Worm (Caenorhabditis elegans): Measurements from ENCODE around the gene nhr-222.

The nhr-222 gene

ce11 chrV:3551765-3552164, 8.5 kb upstream of the nhr-222 start, which contains the start of gene grl-28:
grl-28 (minus strand) TSS chrV:3551865.
- TF ChIP-seq unc-62 (GFP tag; optimal IDR thresholded peaks at IDR 0.05) (no peak), hlh-1 (tag; optimal IDR thresholded peaks at IDR 0.05) (no peak), mep-1 (tag; optimal IDR thresholded peaks at IDR 0.05) (no peak), ztf-11 (tag; optimal IDR thresholded peaks at IDR 0.05) (no peak), sem-2 (GFP tag; optimal IDR thresholded peaks at IDR 0.05) (no peak), lin-13 (tag; optimal IDR thresholded peaks at IDR 0.05) (no peak), ceh-43 (GFP tag; optimal IDR thresholded peaks at IDR 0.05) (no peak), snpc-4 (tag; optimal IDR thresholded peaks at IDR 0.05) (no peak), ham-2 (GFP tag; optimal IDR thresholded peaks at IDR 0.05) (no peak), bed-3 (GFP tag; optimal IDR thresholded peaks at IDR 0.05) (no peak), nhr-12 (tag; optimal IDR thresholded peaks at IDR 0.05) (no peak), ces-1 (GFP tag; optimal IDR thresholded peaks at IDR 0.05) (no peak), zip-8 (tag; optimal IDR thresholded peaks at IDR 0.05) (no peak), lin-32 (GFP tag; optimal IDR thresholded peaks at IDR 0.05) (no peak), unc-120 (tag; optimal IDR thresholded peaks at IDR 0.05; ENCODE audit: poor library complexity, severe bottlenecking) (no peak), ceh-39 (tag; optimal IDR thresholded peaks at IDR 0.05) (no peak), unc-39 (tag; optimal IDR thresholded peaks at IDR 0.05) (no peak)

- TF ChIP-seq tbx-8 (GFP tag; optimal IDR thresholded peaks at IDR 0.05) = no peak
- no peak for TF ChIP-seq ham-2 (GFP tag; optimal IDR thresholded peaks at IDR 0.05)
- no peak for TF ChIP-seq hlh-1 (tag; optimal IDR thresholded peaks at IDR 0.05)
- no peak for TF ChIP-seq zip-8 (tag; optimal IDR thresholded peaks at IDR 0.05)
- TF ChIP-seq nhr-76 (tag; optimal IDR thresholded peaks at IDR 0.05) = no peak
- TF ChIP-seq M03D4.4 (tag; optimal IDR thresholded peaks at IDR 0.05) = no peak
- TF ChIP-seq mls-2 (tag; optimal IDR thresholded peaks at IDR 0.05) = no peak
- no peak for TF ChIP-seq unc-39 (tag; optimal IDR thresholded peaks at IDR 0.05)
- no peak for TF ChIP-seq drap-1 (GFP tag; optimal IDR thresholded peaks at IDR 0.05)
- no peak for TF ChIP-seq elt-3 (tag; optimal IDR thresholded peaks at IDR 0.05)
- no peak for TF ChIP-seq unc-62 (GFP tag; optimal IDR thresholded peaks at IDR 0.05)
- TF ChIP-seq bed-3 (GFP tag; optimal IDR thresholded peaks at IDR 0.05) = no peak
- TF ChIP-seq pha-4 (tag; optimal IDR thresholded peaks at IDR 0.05) = no peak
Measured at ce11 chrV:3549553-3549952, 6.3 kb upstream of the nhr-222 start, which contains the start of gene sri-21. sri-21 (plus strand) TSS chrV:3549853.

- no peak for TF ChIP-seq drap-1 (GFP tag; optimal IDR thresholded peaks at IDR 0.05)
- TF ChIP-seq lin-32 (GFP tag; optimal IDR thresholded peaks at IDR 0.05) = no peak
- no peak for TF ChIP-seq ceh-39 (tag; optimal IDR thresholded peaks at IDR 0.05)
- TF ChIP-seq bed-3 (GFP tag; optimal IDR thresholded peaks at IDR 0.05) = no peak
- no peak for TF ChIP-seq flh-1 (GFP tag; optimal IDR thresholded peaks at IDR 0.05)
- TF ChIP-seq nhr-237 (tag; optimal IDR thresholded peaks at IDR 0.05) = no peak
- no peak for TF ChIP-seq ham-2 (GFP tag; optimal IDR thresholded peaks at IDR 0.05)
- no peak for TF ChIP-seq pha-4 (tag; optimal IDR thresholded peaks at IDR 0.05)
- TF ChIP-seq ces-1 (GFP tag; optimal IDR thresholded peaks at IDR 0.05) = no peak
- TF ChIP-seq tbx-8 (GFP tag; optimal IDR thresholded peaks at IDR 0.05) = no peak
- TF ChIP-seq cnd-1 (tag; optimal IDR thresholded peaks at IDR 0.05) = no peak
- no peak for TF ChIP-seq nhr-76 (tag; optimal IDR thresholded peaks at IDR 0.05)
- TF ChIP-seq blmp-1 (tag; optimal IDR thresholded peaks at IDR 0.05) = no peak
- TF ChIP-seq hlh-1 (tag; optimal IDR thresholded peaks at IDR 0.05) = no peak
Measured at ce11 chrV:3548798-3549197, 5.6 kb upstream of the nhr-222 start, which contains the start of gene srw-130. srw-130 (minus strand) TSS chrV:3548898.

ce11 chrV:3546517-3546916, 3.3 kb upstream of the nhr-222 start, which contains the start of gene srbc-68:
srbc-68 (minus strand) TSS chrV:3546617.
- TF ChIP-seq M03D4.4 (tag; optimal IDR thresholded peaks at IDR 0.05) (no peak), nhr-28 (tag; optimal IDR thresholded peaks at IDR 0.05) (no peak), lin-32 (GFP tag; optimal IDR thresholded peaks at IDR 0.05) (no peak), bed-3 (GFP tag; optimal IDR thresholded peaks at IDR 0.05) (no peak), nhr-237 (tag; optimal IDR thresholded peaks at IDR 0.05) (no peak), unc-39 (tag; optimal IDR thresholded peaks at IDR 0.05) (no peak), mep-1 (tag; optimal IDR thresholded peaks at IDR 0.05) (no peak), unc-62 (GFP tag; optimal IDR thresholded peaks at IDR 0.05) (no peak), elt-1 (tag; optimal IDR thresholded peaks at IDR 0.05; ENCODE audit: borderline replicate concordance, insufficient read depth) (no peak), ztf-11 (tag; optimal IDR thresholded peaks at IDR 0.05) (no peak), nhr-2 (tag; optimal IDR thresholded peaks at IDR 0.05) (no peak), ceh-39 (tag; optimal IDR thresholded peaks at IDR 0.05) (no peak), elt-3 (tag; optimal IDR thresholded peaks at IDR 0.05) (no peak), snpc-4 (tag; optimal IDR thresholded peaks at IDR 0.05) (no peak), lsy-2 (tag; optimal IDR thresholded peaks at IDR 0.05) (no peak)
